Worm (Caenorhabditis elegans) whole organism, mixed stage, embryonic: Measurements from ENCODE around the gene abhd-5.2.

Source experiments
- M03D4.4 ChIP-seq: sonication (generic microtip); optimal IDR thresholded peaks from 2 replicates; lab custom pipeline; 2017; ENCODE audit warnings: mild to moderate bottlenecking, missing genetic modification characterization, missing compliant biosample characterization
- ces-1 ChIP-seq: fragments of 150-350 bp; optimal IDR thresholded peaks from 2 replicates; lab custom pipeline; 2014; ENCODE audit warnings: missing biosample characterization, missing genetic modification reagents, missing genetic modification characterization
- elt-1 ChIP-seq: sonication (generic microtip); optimal IDR thresholded peaks from 2 replicates; lab custom pipeline; 2017; ENCODE audit warnings: missing genetic modification characterization, mild to moderate bottlenecking, missing compliant biosample characterization, antibody characterized with exemption, moderate library complexity, borderline replicate concordance; ENCODE audit not compliant: insufficient read depth
- elt-3 ChIP-seq: fragments of 150-350 bp; optimal IDR thresholded peaks from 2 replicates; lab custom pipeline; 2014; ENCODE audit warnings: missing biosample characterization, missing genetic modification characterization
- ham-2 ChIP-seq: fragments of 200-800 bp; sonication (Bioruptor generic); optimal IDR thresholded peaks from 2 replicates; lab custom pipeline; 2018; ENCODE audit warnings: mild to moderate bottlenecking, missing genetic modification characterization, missing compliant biosample characterization
- lsy-2 ChIP-seq: fragments of 150-350 bp; optimal IDR thresholded peaks from 2 replicates; lab custom pipeline; 2014; ENCODE audit warnings: missing biosample characterization, missing genetic modification characterization
- mep-1 ChIP-seq: fragments of 150-350 bp; optimal IDR thresholded peaks from 2 replicates; lab custom pipeline; 2017; ENCODE audit warnings: missing biosample characterization, missing genetic modification reagents, missing genetic modification characterization, inconsistent platforms
- nhr-12 ChIP-seq: fragments of 150-350 bp; optimal IDR thresholded peaks from 2 replicates; lab custom pipeline; 2014; ENCODE audit warnings: missing biosample characterization, missing genetic modification characterization
- nhr-28 ChIP-seq: fragments of 150-350 bp; optimal IDR thresholded peaks from 2 replicates; lab custom pipeline; 2014; ENCODE audit warnings: missing biosample characterization, missing genetic modification characterization
- nhr-76 ChIP-seq: sonication (generic microtip); optimal IDR thresholded peaks from 2 replicates; lab custom pipeline; 2017; ENCODE audit warnings: missing biosample characterization, missing genetic modification characterization
- pha-4 ChIP-seq: fragments of 150-350 bp; optimal IDR thresholded peaks from 2 replicates; lab custom pipeline; 2018; ENCODE audit warnings: missing biosample characterization, missing genetic modification reagents, missing genetic modification characterization
- snpc-4 ChIP-seq: fragments of 150-350 bp; optimal IDR thresholded peaks from 2 replicates; lab custom pipeline; 2014; ENCODE audit warnings: missing biosample characterization, missing genetic modification characterization
- unc-62 ChIP-seq: fragments of 150-350 bp; optimal IDR thresholded peaks from 2 replicates; lab custom pipeline; 2014; ENCODE audit warnings: missing biosample characterization, missing genetic modification reagents, missing genetic modification characterization
- ztf-11 ChIP-seq: fragments of 150-350 bp; optimal IDR thresholded peaks from 2 replicates; lab custom pipeline; 2014; ENCODE audit warnings: missing biosample characterization, missing genetic modification characterization

ce11 chrV:4864330-4864729 lies 19.8 kb downstream of the abhd-5.2 start:
- TF ChIP-seq nhr-12 (tag; lab: Kevin White, UChicago) (no peak), pha-4 (no peak), mep-1 (no peak), unc-62 (GFP tag; lab: Kevin White, UChicago) (no peak), M03D4.4 (no peak), lsy-2 (tag; lab: Kevin White, UChicago) (no peak), elt-1 (tag; lab: Kevin White, UChicago) (no peak), snpc-4 (no peak), ham-2 (no peak), ztf-11 (no peak), ces-1 (GFP tag; lab: Kevin White, UChicago) (no peak), elt-3 (tag; lab: Kevin White, UChicago) (no peak), nhr-76 (tag; lab: Kevin White, UChicago) (no peak), nhr-28 (no peak)
